Worm (Caenorhabditis elegans) whole organism, young adult: ENCODE results near the gene scyl-1.

ENCODE experiments used
- B0261.1 ChIP-seq: sonication (generic microtip); optimal IDR thresholded peaks from 2 replicates; lab custom pipeline; 2016; ENCODE audit warnings: mild to moderate bottlenecking, missing genetic modification characterization, moderate library complexity, missing compliant biosample characterization
- F22D6.2 ChIP-seq: sonication (generic microtip); optimal IDR thresholded peaks from 2 replicates; lab custom pipeline; 2016; ENCODE audit warnings: mild to moderate bottlenecking, missing genetic modification characterization, missing compliant biosample characterization
- F33H1.4 ChIP-seq: fragments of 200-800 bp; sonication (Bioruptor generic); IDR thresholded peaks from 2 replicates; pipeline ENCODE4 v1.3.6; 2022; ENCODE audit warnings: missing genetic modification reagents, missing genetic modification characterization, missing compliant biosample characterization
- F57C9.4 ChIP-seq: sonication (generic microtip); optimal IDR thresholded peaks from 2 replicates; lab custom pipeline; 2017; ENCODE audit warnings: mild to moderate bottlenecking, missing genetic modification characterization, missing compliant biosample characterization
- Y53F4B.3 ChIP-seq: fragments of 200-800 bp; sonication (Bioruptor generic); IDR thresholded peaks from 2 replicates; pipeline ENCODE4 v1.3.6; 2022; ENCODE audit warnings: missing genetic modification reagents, missing genetic modification characterization, missing compliant biosample characterization
- Y56A3A.18 ChIP-seq: fragments of 200-800 bp; sonication (Bioruptor generic); IDR thresholded peaks from 2 replicates; pipeline ENCODE4 v1.3.6; 2022; ENCODE audit warnings: missing genetic modification reagents, missing genetic modification characterization, missing compliant biosample characterization
- ZK185.1 ChIP-seq: sonication (generic microtip); optimal IDR thresholded peaks from 2 replicates; lab custom pipeline; 2016; ENCODE audit warnings: mild to moderate bottlenecking, missing genetic modification characterization, missing compliant biosample characterization; ENCODE audit not compliant: poor library complexity, severe bottlenecking
- attf-6 ChIP-seq: fragments of 200-800 bp; sonication (Bioruptor generic); IDR thresholded peaks from 2 replicates; pipeline ENCODE4 v1.3.6; 2022; ENCODE audit warnings: missing genetic modification reagents, missing genetic modification characterization, missing compliant biosample characterization
- bed-1 ChIP-seq: fragments of 200-800 bp; sonication (Bioruptor generic); IDR thresholded peaks from 2 replicates; pipeline ENCODE4 v1.3.6; 2022; ENCODE audit warnings: missing genetic modification reagents, missing genetic modification characterization, missing compliant biosample characterization
- cebp-2 ChIP-seq: fragments of 200-800 bp; sonication (Bioruptor generic); IDR thresholded peaks from 2 replicates; pipeline ENCODE4 v1.3.6; 2022; ENCODE audit warnings: missing genetic modification characterization, missing compliant biosample characterization
- ceh-58 ChIP-seq: fragments of 200-800 bp; sonication (Bioruptor generic); IDR thresholded peaks from 2 replicates; pipeline ENCODE4 v1.3.6; 2022; ENCODE audit warnings: missing genetic modification characterization, missing compliant biosample characterization
- hlh-26 ChIP-seq: fragments of 200-800 bp; sonication (Bioruptor generic); conservative IDR thresholded peaks from 2 replicates; pipeline ENCODE4 v1.3.6; 2022; ENCODE audit warnings: missing genetic modification reagents, missing genetic modification characterization, missing compliant biosample characterization
- hmg-1.2 ChIP-seq: fragments of 200-800 bp; sonication (Bioruptor generic); IDR thresholded peaks from 2 replicates; pipeline ENCODE4 v1.3.6; 2022; ENCODE audit warnings: missing genetic modification reagents, missing genetic modification characterization, missing compliant biosample characterization
- hmg-20 ChIP-seq: fragments of 200-800 bp; sonication (Bioruptor generic); IDR thresholded peaks from 2 replicates; pipeline ENCODE4 v1.3.6; 2022; ENCODE audit warnings: missing genetic modification reagents, missing genetic modification characterization, missing compliant biosample characterization
- hsf-1 ChIP-seq: fragments of 200-800 bp; sonication (Bioruptor generic); IDR thresholded peaks from 2 replicates; pipeline ENCODE4 v1.3.6; 2022; ENCODE audit warnings: missing genetic modification reagents, missing genetic modification characterization, missing compliant biosample characterization
- lin-35 ChIP-seq, 3 experiments: fragments of 150-350 bp in 2 of 3; sonication (generic microtip) in 1 of 3; optimal IDR thresholded peaks; 2 replicates each; lab custom pipeline; 2014 to 2018; ENCODE audit warnings: missing biosample characterization in 3 of 3, missing genetic modification characterization in 3 of 3, missing genetic modification reagents in 3 of 3
- madf-3 ChIP-seq: fragments of 200-800 bp; sonication (Bioruptor generic); IDR thresholded peaks from 2 replicates; pipeline ENCODE4 v1.3.6; 2022; ENCODE audit warnings: missing genetic modification reagents, missing genetic modification characterization, missing compliant biosample characterization
- mcd-1 ChIP-seq: fragments of 200-800 bp; sonication (Bioruptor generic); IDR thresholded peaks from 2 replicates; pipeline ENCODE4 v1.3.6; 2022; ENCODE audit warnings: missing genetic modification reagents, missing genetic modification characterization, missing compliant biosample characterization
- mel-28 ChIP-seq: sonication (generic microtip); optimal IDR thresholded peaks from 2 replicates; lab custom pipeline; 2016; ENCODE audit warnings: borderline replicate concordance, mild to moderate bottlenecking, missing genetic modification characterization, missing compliant biosample characterization
- nfya-1 ChIP-seq: sonication (generic microtip); optimal IDR thresholded peaks from 2 replicates; lab custom pipeline; 2017; ENCODE audit warnings: antibody characterized with exemption, missing compliant biosample characterization, missing genetic modification characterization, borderline replicate concordance; ENCODE audit not compliant: insufficient read depth
- nhr-80 ChIP-seq: sonication (generic microtip); optimal IDR thresholded peaks from 2 replicates; lab custom pipeline; 2016; ENCODE audit warnings: missing genetic modification characterization, missing compliant biosample characterization
- nhr-90 ChIP-seq: sonication (generic microtip); optimal IDR thresholded peaks from 2 replicates; lab custom pipeline; 2016; ENCODE audit warnings: missing genotype, mild to moderate bottlenecking, missing genetic modification characterization, missing compliant biosample characterization
- pbrm-1 ChIP-seq: fragments of 200-800 bp; sonication (Bioruptor generic); IDR thresholded peaks from 2 replicates; pipeline ENCODE4 v1.3.6; 2022; ENCODE audit warnings: missing genetic modification reagents, missing genetic modification characterization, missing compliant biosample characterization
- repo-1 ChIP-seq: sonication (generic microtip); optimal IDR thresholded peaks from 2 replicates; lab custom pipeline; 2017; ENCODE audit warnings: mild to moderate bottlenecking, missing genetic modification characterization, missing compliant biosample characterization
- rpc-1 ChIP-seq, 2 experiments: fragments of 150-350 bp in 1 of 2; sonication (generic microtip) in 1 of 2; optimal IDR thresholded peaks; 2 replicates each; lab custom pipeline; 2014 to 2018; ENCODE audit warnings: missing biosample characterization in 1 of 2, missing genetic modification characterization in 1 of 2, missing genetic modification reagents in 1 of 2, missing genotype in 1 of 2
- snpc-1.1 ChIP-seq: sonication (generic microtip); optimal IDR thresholded peaks from 2 replicates; lab custom pipeline; 2017; ENCODE audit warnings: missing genetic modification characterization, mild to moderate bottlenecking, missing compliant biosample characterization, antibody characterized with exemption, moderate library complexity, missing genotype, missing genetic modification reagents; ENCODE audit not compliant: insufficient read depth
- snpc-3.4 ChIP-seq: sonication (generic microtip); optimal IDR thresholded peaks from 2 replicates; lab custom pipeline; 2017; ENCODE audit warnings: missing genetic modification characterization, mild to moderate bottlenecking, missing compliant biosample characterization, antibody characterized with exemption, moderate library complexity, missing genotype, missing genetic modification reagents
- snpc-4 ChIP-seq, 5 experiments: fragments of 150-350 bp in 1 of 5; sonication (generic microtip) in 4 of 5; optimal IDR thresholded peaks; 2 replicates each; lab custom pipeline; 2014 to 2018; ENCODE audit warnings: missing genetic modification characterization in 5 of 5, missing biosample characterization in 3 of 5, antibody characterized with exemption in 2 of 5, mild to moderate bottlenecking in 2 of 5, missing compliant biosample characterization in 2 of 5, missing genotype in 2 of 5, moderate library complexity in 2 of 5, missing genetic modification reagents in 1 of 5
- tbp1 ChIP-seq: fragments of 200-800 bp; sonication (Bioruptor generic); optimal IDR thresholded peaks from 2 replicates; lab custom pipeline; 2018; ENCODE audit warnings: mild to moderate bottlenecking, missing genetic modification characterization, missing compliant biosample characterization
- ztf-26 ChIP-seq: sonication (generic microtip); optimal IDR thresholded peaks from 2 replicates; lab custom pipeline; 2017; ENCODE audit warnings: missing genetic modification characterization, missing compliant biosample characterization
- ztf-6 ChIP-seq: fragments of 200-800 bp; sonication (Bioruptor generic); IDR thresholded peaks from 2 replicates; pipeline ENCODE4 v1.3.6; 2022; ENCODE audit warnings: missing genetic modification reagents, missing genetic modification characterization, missing compliant biosample characterization

The scyl-1 gene

DNA sequence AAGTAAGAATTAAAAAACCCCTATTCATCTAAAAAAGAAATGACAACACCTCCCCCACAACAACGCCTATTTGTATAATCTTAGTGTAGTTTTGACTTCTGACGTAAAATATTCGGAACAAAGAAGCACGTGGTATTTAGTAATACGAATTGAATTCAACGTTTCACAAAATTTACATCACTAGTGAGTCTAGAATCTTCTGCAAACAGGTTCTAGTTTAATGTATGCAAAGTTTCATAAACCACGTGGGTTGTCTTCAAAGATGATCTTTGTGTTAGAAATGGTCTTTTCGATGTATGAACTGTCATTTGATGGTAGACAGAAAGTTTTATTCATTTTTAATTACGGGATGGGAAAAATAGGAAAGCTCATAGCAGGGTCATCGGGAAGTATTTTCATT lies 31.6 kb upstream of the scyl-1 start (continued):
- TF ChIP-seq snpc-4 (GFP tag; optimal IDR thresholded peaks at IDR 0.05; lab: Kevin White, UChicago): no peak
- TF ChIP-seq snpc-4 (tag; optimal IDR thresholded peaks at IDR 0.05; lab: Kevin White, UChicago): no peak
- TF ChIP-seq F57C9.4 (tag; lab: Kevin White, UChicago): no peak
- TF ChIP-seq pbrm-1 (GFP tag; lab: Robert Waterston, UW): no peak
- no peak for TF ChIP-seq ceh-58 (GFP tag; lab: Robert Waterston, UW)
- TF ChIP-seq Y53F4B.3 (GFP tag; lab: Robert Waterston, UW): no peak

DNA sequence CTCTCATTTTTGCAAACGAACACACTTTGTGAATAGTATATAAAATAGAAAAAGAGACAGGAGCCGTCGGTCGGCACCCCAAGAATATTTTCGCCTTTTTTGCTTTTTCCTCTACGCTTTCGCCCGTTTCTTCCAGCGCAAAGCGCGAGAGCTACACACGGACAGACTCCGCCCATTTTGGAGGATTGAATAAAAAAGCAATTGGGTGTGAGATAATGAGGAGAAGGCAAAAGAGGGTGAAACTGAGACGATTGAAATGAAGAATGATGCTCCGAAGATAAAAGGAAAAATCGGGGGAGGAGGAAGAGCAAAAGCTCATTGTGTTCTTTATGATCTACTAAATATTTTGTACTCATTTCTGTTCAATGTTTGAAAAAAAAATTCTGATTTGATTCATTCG lies 29.5 kb upstream of the scyl-1 start, which contains the start of gene C34B4.3:
TSS of gene C34B4.3 (minus strand) at position 101 of the 400 bp plus-strand sequence.
- TF ChIP-seq madf-3 (GFP tag; lab: Robert Waterston, UW) (no peak), B0261.1 (tag; lab: Kevin White, UChicago) (no peak), cebp-2 (GFP tag; lab: Robert Waterston, UW) (no peak), bed-1 (GFP tag; lab: Robert Waterston, UW) (no peak), lin-35 (GFP tag; optimal IDR thresholded peaks at IDR 0.05; lab: Kevin White, UChicago) (no peak)

DNA sequence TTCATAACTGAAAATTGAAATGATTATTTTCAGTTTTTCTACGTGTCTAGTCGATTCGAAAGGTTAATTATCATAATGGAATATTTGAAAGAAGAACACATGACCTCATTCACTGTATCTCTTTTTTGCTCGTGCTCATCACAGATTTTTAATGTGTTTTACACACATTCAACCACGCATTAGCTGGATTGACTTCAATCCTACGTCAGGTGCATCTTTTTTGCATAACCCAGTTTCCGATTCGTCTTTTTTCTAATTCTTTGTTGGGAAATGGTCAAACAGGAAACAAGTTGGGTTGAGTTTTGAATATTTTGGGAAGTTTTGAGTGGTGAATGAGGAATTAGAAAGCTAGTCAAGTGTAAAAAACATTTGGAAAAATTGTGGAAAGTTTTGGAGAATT lies 28.8 kb upstream of the scyl-1 start:
- no peak for TF ChIP-seq nhr-80 (tag; lab: Kevin White, UChicago)
- TF ChIP-seq nfya-1: no peak
- no peak for TF ChIP-seq ztf-26 (tag; lab: Kevin White, UChicago)
- no peak for TF ChIP-seq ceh-58 (GFP tag; lab: Robert Waterston, UW)
- TF ChIP-seq mel-28 (tag; lab: Kevin White, UChicago): no peak
- TF ChIP-seq hsf-1: no peak
- no peak for TF ChIP-seq attf-6 (GFP tag; lab: Robert Waterston, UW)
- no peak for TF ChIP-seq ztf-6
- TF ChIP-seq hlh-26 (GFP tag; lab: Robert Waterston, UW): no peak

DNA sequence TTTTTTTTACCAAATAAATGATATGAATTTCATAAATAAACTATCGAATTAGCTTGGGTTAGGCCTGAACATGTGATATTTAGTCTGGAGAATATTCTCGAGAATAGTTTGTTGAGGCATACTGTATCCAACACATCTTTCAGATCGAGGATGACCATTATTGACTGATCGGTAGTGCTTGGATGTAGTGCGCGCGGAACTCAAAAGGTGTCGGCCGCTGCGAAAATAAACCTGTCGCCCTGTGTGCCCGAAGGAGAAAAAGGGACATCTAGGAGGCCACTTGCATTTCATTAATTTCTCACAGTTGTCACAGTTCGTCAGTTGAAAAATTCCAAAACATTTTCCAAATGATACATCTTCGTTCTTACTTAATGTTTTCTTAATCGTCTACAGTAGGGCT lies 22.6 kb upstream of the scyl-1 start:
- TF ChIP-seq F33H1.4 (GFP tag; lab: Robert Waterston, UW) (no peak), rpc-1 (optimal IDR thresholded peaks at IDR 0.05; lab: Kevin White, UChicago) (no peak), rpc-1 (tag; optimal IDR thresholded peaks at IDR 0.05; lab: Kevin White, UChicago) (no peak), mcd-1 (GFP tag; lab: Robert Waterston, UW) (no peak), nhr-90 (tag; lab: Kevin White, UChicago) (no peak), snpc-3.4 (tag; lab: Kevin White, UChicago) (peak; percentile 17), F22D6.2 (tag; lab: Kevin White, UChicago) (no peak), hmg-1.2 (GFP tag; lab: Robert Waterston, UW) (no peak), lin-35 (GFP tag; optimal IDR thresholded peaks at IDR 0.05; lab: Kevin White, UChicago) (no peak), hmg-20 (no peak), Y56A3A.18 (GFP tag; lab: Robert Waterston, UW) (no peak), ZK185.1 (no peak), repo-1 (tag; lab: Kevin White, UChicago) (no peak), cebp-2 (GFP tag; lab: Robert Waterston, UW) (0 out of 2 replicates have a peak, but pooled peaks have one; percentile 44), tbp1 (GFP tag; lab: Kevin White, UChicago) (peak; percentile 19), snpc-4 (GFP tag; optimal IDR thresholded peaks at IDR 0.05; lab: Kevin White, UChicago) (peak; percentile 76), snpc-4 (tag; optimal IDR thresholded peaks at IDR 0.05; lab: Kevin White, UChicago) (peak in 3 of 4 experiments; percentile 75 to 93 (median 91)), snpc-1.1 (tag; lab: Kevin White, UChicago) (peak; percentile 89)
